Worm (Caenorhabditis elegans) whole organism, early embryonic: Measurements from ENCODE around the gene dpy-26.

Experiments used
- F13C5.2 ChIP-seq: sonication (generic microtip); optimal IDR thresholded peaks from 2 replicates; lab custom pipeline; 2017; ENCODE audit warnings: mild to moderate bottlenecking, missing genetic modification characterization, inconsistent platforms, missing compliant biosample characterization
- ama-1 ChIP-seq: fragments of 150-350 bp; optimal IDR thresholded peaks from 2 replicates; lab custom pipeline; 2014
- ceh-13 ChIP-seq: fragments of 200-800 bp; sonication (Bioruptor generic); optimal IDR thresholded peaks from 2 replicates; lab custom pipeline; 2018; ENCODE audit warnings: mild to moderate bottlenecking, missing genetic modification characterization, missing compliant biosample characterization
- ceh-36 ChIP-seq: sonication (generic microtip); optimal IDR thresholded peaks from 2 replicates; lab custom pipeline; 2016; ENCODE audit warnings: missing genetic modification characterization, inconsistent platforms, missing compliant biosample characterization
- ets-7 ChIP-seq: sonication (generic microtip); optimal IDR thresholded peaks from 2 replicates; lab custom pipeline; 2016; ENCODE audit warnings: missing genotype, missing genetic modification characterization, missing compliant biosample characterization
- flt-1 ChIP-seq: fragments of 200-800 bp; sonication (Bioruptor generic); IDR thresholded peaks from 2 replicates; pipeline ENCODE4 v1.3.6; 2022; ENCODE audit warnings: missing genetic modification characterization, missing compliant biosample characterization
- hmbx-1 ChIP-seq: sonication (generic microtip); optimal IDR thresholded peaks from 2 replicates; lab custom pipeline; 2016; ENCODE audit warnings: mild to moderate bottlenecking, missing genetic modification characterization, missing compliant biosample characterization
- hmg-4 ChIP-seq: fragments of 200-800 bp; sonication (Bioruptor generic); optimal IDR thresholded peaks from 2 replicates; lab custom pipeline; 2018; ENCODE audit warnings: mild to moderate bottlenecking, missing genetic modification characterization, missing compliant biosample characterization
- hnd-1 ChIP-seq: sonication (generic microtip); optimal IDR thresholded peaks from 2 replicates; lab custom pipeline; 2016; ENCODE audit warnings: missing genetic modification characterization, missing compliant biosample characterization
- pes-1 ChIP-seq: fragments of 200-800 bp; sonication (Bioruptor generic); IDR thresholded peaks from 2 replicates; pipeline ENCODE4 v1.3.6; 2022; ENCODE audit warnings: missing genetic modification reagents, missing genetic modification characterization, missing compliant biosample characterization
- scrt-1 ChIP-seq: fragments of 200-800 bp; sonication (Bioruptor generic); IDR thresholded peaks from 2 replicates; pipeline ENCODE4 v1.3.6; 2022; ENCODE audit warnings: missing genetic modification characterization, missing compliant biosample characterization
- tbx-11 ChIP-seq: fragments of 200-800 bp; sonication (Bioruptor generic); IDR thresholded peaks from 2 replicates; pipeline ENCODE4 v1.3.6; 2022; ENCODE audit warnings: missing genetic modification characterization, missing compliant biosample characterization
- tra-4 ChIP-seq: sonication (generic microtip); optimal IDR thresholded peaks from 2 replicates; lab custom pipeline; 2017; ENCODE audit warnings: missing genetic modification characterization, missing compliant biosample characterization

- no peak for TF ChIP-seq ets-7 (tag; lab: Kevin White, UChicago)
- no peak for TF ChIP-seq tra-4
- no peak for TF ChIP-seq hmbx-1
- no peak for TF ChIP-seq ama-1
- no peak for TF ChIP-seq tbx-11 (GFP tag; lab: Robert Waterston, UW)
- TF ChIP-seq hmg-4 (GFP tag; lab: Kevin White, UChicago) = no peak
- no peak for TF ChIP-seq flt-1 (GFP tag; lab: Robert Waterston, UW)
- TF ChIP-seq hnd-1 (tag; lab: Kevin White, UChicago) = no peak
- TF ChIP-seq F13C5.2 (tag; lab: Kevin White, UChicago) = no peak
- no peak for TF ChIP-seq ceh-36 (tag; lab: Kevin White, UChicago)
- no peak for TF ChIP-seq scrt-1 (GFP tag; lab: Robert Waterston, UW)
- no peak for TF ChIP-seq pes-1
- TF ChIP-seq ceh-13 (GFP tag; lab: Kevin White, UChicago) = no peak
Measured at ce11 chrIV:12454115-12454514, 3.0 kb upstream of the dpy-26 start, which contains the start of gene spe-44.
